Worm (Caenorhabditis elegans) whole organism, young adult: ENCODE data around the gene C02F5.5.

Experiments
- B0019.2 ChIP-seq: fragments of 200-800 bp; sonication (Bioruptor generic); conservative IDR thresholded peaks from 2 replicates; pipeline ENCODE4 v1.3.6; 2022; ENCODE audit warnings: missing genetic modification reagents, missing genetic modification characterization, missing compliant biosample characterization
- F23B12.7 ChIP-seq: sonication (generic microtip); optimal IDR thresholded peaks from 2 replicates; lab custom pipeline; 2017; ENCODE audit warnings: missing genetic modification characterization, mild to moderate bottlenecking, missing compliant biosample characterization, antibody characterized with exemption, moderate library complexity; ENCODE audit not compliant: insufficient read depth
- F37B4.10 ChIP-seq: fragments of 200-800 bp; sonication (Bioruptor generic); IDR thresholded peaks from 2 replicates; pipeline ENCODE4 v1.3.6; 2022; ENCODE audit warnings: missing genetic modification characterization, missing compliant biosample characterization
- F52B5.7 ChIP-seq: sonication (generic microtip); optimal IDR thresholded peaks from 2 replicates; lab custom pipeline; 2016; ENCODE audit warnings: mild to moderate bottlenecking, missing genetic modification characterization, missing compliant biosample characterization
- F57A8.1 ChIP-seq: fragments of 200-800 bp; sonication (Bioruptor generic); optimal IDR thresholded peaks from 2 replicates; lab custom pipeline; 2018; ENCODE audit warnings: mild to moderate bottlenecking, missing genetic modification characterization, moderate library complexity, missing compliant biosample characterization
- F57C9.4 ChIP-seq: sonication (generic microtip); optimal IDR thresholded peaks from 2 replicates; lab custom pipeline; 2017; ENCODE audit warnings: mild to moderate bottlenecking, missing genetic modification characterization, missing compliant biosample characterization
- T07F8.4 ChIP-seq: sonication (generic microtip); optimal IDR thresholded peaks from 2 replicates; lab custom pipeline; 2016; ENCODE audit warnings: mild to moderate bottlenecking, missing genetic modification characterization, moderate library complexity, missing compliant biosample characterization
- ZK185.1 ChIP-seq: sonication (generic microtip); optimal IDR thresholded peaks from 2 replicates; lab custom pipeline; 2016; ENCODE audit warnings: mild to moderate bottlenecking, missing genetic modification characterization, missing compliant biosample characterization; ENCODE audit not compliant: poor library complexity, severe bottlenecking
- attf-3 ChIP-seq: fragments of 200-800 bp; sonication (Bioruptor generic); conservative IDR thresholded peaks from 2 replicates; pipeline ENCODE4 v1.3.6; 2022; ENCODE audit warnings: missing genetic modification reagents, missing genetic modification characterization, missing compliant biosample characterization
- ceh-91 ChIP-seq: fragments of 200-800 bp; sonication (Bioruptor generic); IDR thresholded peaks from 2 replicates; pipeline ENCODE4 v1.3.6; 2022; ENCODE audit warnings: missing genetic modification reagents, missing genetic modification characterization, missing compliant biosample characterization
- die-1 ChIP-seq: sonication (generic microtip); optimal IDR thresholded peaks from 2 replicates; lab custom pipeline; 2016; ENCODE audit warnings: missing genotype, mild to moderate bottlenecking, missing genetic modification characterization, missing compliant biosample characterization
- dox-1 ChIP-seq: fragments of 200-800 bp; sonication (Bioruptor generic); IDR thresholded peaks from 2 replicates; pipeline ENCODE4 v1.3.6; 2022; ENCODE audit warnings: missing genetic modification reagents, missing genetic modification characterization, missing compliant biosample characterization
- egrh-3 ChIP-seq: fragments of 200-800 bp; sonication (Bioruptor generic); IDR thresholded peaks from 2 replicates; pipeline ENCODE4 v1.3.6; 2022; ENCODE audit warnings: missing genetic modification reagents, missing genetic modification characterization, missing compliant biosample characterization
- ekl-4 ChIP-seq: fragments of 200-800 bp; sonication (Bioruptor generic); IDR thresholded peaks from 2 replicates; pipeline ENCODE4 v1.3.6; 2022; ENCODE audit warnings: missing genetic modification reagents, missing genetic modification characterization, missing compliant biosample characterization
- ets-4 ChIP-seq: fragments of 200-800 bp; sonication (Bioruptor generic); optimal IDR thresholded peaks from 2 replicates; lab custom pipeline; 2018; ENCODE audit warnings: mild to moderate bottlenecking, missing genetic modification characterization, missing compliant biosample characterization
- hlh-12 ChIP-seq: sonication (generic microtip); optimal IDR thresholded peaks from 2 replicates; lab custom pipeline; 2016; ENCODE audit warnings: missing genetic modification characterization, missing compliant biosample characterization
- hlh-26 ChIP-seq: fragments of 200-800 bp; sonication (Bioruptor generic); conservative IDR thresholded peaks from 2 replicates; pipeline ENCODE4 v1.3.6; 2022; ENCODE audit warnings: missing genetic modification reagents, missing genetic modification characterization, missing compliant biosample characterization
- hmg-1.2 ChIP-seq: fragments of 200-800 bp; sonication (Bioruptor generic); IDR thresholded peaks from 2 replicates; pipeline ENCODE4 v1.3.6; 2022; ENCODE audit warnings: missing genetic modification reagents, missing genetic modification characterization, missing compliant biosample characterization
- lsl-1 ChIP-seq: fragments of 200-800 bp; sonication (Bioruptor generic); optimal IDR thresholded peaks from 2 replicates; lab custom pipeline; 2018; ENCODE audit warnings: mild to moderate bottlenecking, missing genetic modification characterization, moderate library complexity, missing compliant biosample characterization
- mes-4 ChIP-seq: sonication (generic microtip); optimal IDR thresholded peaks from 2 replicates; lab custom pipeline; 2016; ENCODE audit warnings: missing genotype, missing genetic modification characterization, missing compliant biosample characterization
- nhr-27 ChIP-seq: fragments of 200-800 bp; sonication (Bioruptor generic); optimal IDR thresholded peaks from 2 replicates; lab custom pipeline; 2018; ENCODE audit warnings: mild to moderate bottlenecking, missing genetic modification characterization, moderate library complexity, missing compliant biosample characterization
- pha-4 ChIP-seq: fragments of 150-350 bp; sonication (generic microtip); optimal IDR thresholded peaks from 2 replicates; lab custom pipeline; 2014; ENCODE audit warnings: missing biosample characterization, missing genetic modification reagents, missing genetic modification characterization
- rec-8 ChIP-seq, 2 experiments: sonication (generic microtip); optimal IDR thresholded peaks; 2 replicates each; lab custom pipeline; 2016; ENCODE audit warnings: mild to moderate bottlenecking in 2 of 2, missing genetic modification characterization in 2 of 2, missing genetic modification reagents in 2 of 2, missing genotype in 2 of 2, missing biosample characterization in 1 of 2, missing compliant biosample characterization in 1 of 2, moderate library complexity in 1 of 2
- repo-1 ChIP-seq: sonication (generic microtip); optimal IDR thresholded peaks from 2 replicates; lab custom pipeline; 2017; ENCODE audit warnings: mild to moderate bottlenecking, missing genetic modification characterization, missing compliant biosample characterization
- tlf-1 ChIP-seq: fragments of 200-800 bp; sonication (Bioruptor generic); optimal IDR thresholded peaks from 2 replicates; lab custom pipeline; 2018; ENCODE audit warnings: mild to moderate bottlenecking, missing genetic modification characterization, missing compliant biosample characterization
- unc-130 ChIP-seq: sonication (generic microtip); optimal IDR thresholded peaks from 2 replicates; lab custom pipeline; 2016; ENCODE audit warnings: missing genetic modification reagents, missing genetic modification characterization, missing compliant biosample characterization
- unc-62 ChIP-seq: fragments of 150-350 bp; optimal IDR thresholded peaks from 2 replicates; lab custom pipeline; 2014; ENCODE audit warnings: missing biosample characterization, missing genetic modification reagents, missing genetic modification characterization
- zfh-2 ChIP-seq: fragments of 200-800 bp; sonication (Bioruptor generic); conservative IDR thresholded peaks from 2 replicates; pipeline ENCODE4 v1.3.6; 2022; ENCODE audit warnings: missing genetic modification reagents, missing genetic modification characterization, missing compliant biosample characterization
- ztf-18 ChIP-seq: sonication (generic microtip); optimal IDR thresholded peaks from 2 replicates; lab custom pipeline; 2016; ENCODE audit warnings: missing genotype, mild to moderate bottlenecking, missing genetic modification characterization, missing compliant biosample characterization
- ztf-3 ChIP-seq: fragments of 200-800 bp; sonication (Bioruptor generic); optimal IDR thresholded peaks from 2 replicates; lab custom pipeline; 2018; ENCODE audit warnings: mild to moderate bottlenecking, missing genetic modification characterization, missing compliant biosample characterization
- ztf-6 ChIP-seq: fragments of 200-800 bp; sonication (Bioruptor generic); IDR thresholded peaks from 2 replicates; pipeline ENCODE4 v1.3.6; 2022; ENCODE audit warnings: missing genetic modification reagents, missing genetic modification characterization, missing compliant biosample characterization

C02F5.5 gene

DNA sequence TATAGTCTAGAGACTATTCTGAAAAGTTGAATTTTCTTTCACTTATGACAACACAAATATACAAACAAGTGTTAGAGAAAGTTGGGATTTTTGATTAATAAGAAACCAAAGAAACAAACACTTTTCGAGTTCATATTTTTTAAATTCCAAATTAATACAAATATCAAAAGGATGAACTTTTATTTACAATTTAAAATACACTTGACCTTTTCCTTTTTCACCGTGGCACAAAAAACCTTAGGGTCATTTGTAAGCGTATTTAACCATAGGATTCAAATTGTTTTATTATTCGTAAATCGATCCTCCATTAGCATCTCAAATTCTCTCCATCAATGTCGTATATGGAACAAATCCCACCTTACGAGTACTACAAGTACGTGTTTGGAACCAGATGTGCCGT, at the start of gene C02F5.5:
TSS of gene C02F5.5 (plus strand) at position 301 of the 400 bp plus-strand sequence.
- TF ChIP-seq F37B4.10 (no peak), tlf-1 (GFP tag; lab: Kevin White, UChicago) (no peak), hlh-12 (tag; lab: Kevin White, UChicago) (no peak), T07F8.4 (tag; lab: Kevin White, UChicago) (no peak), nhr-27 (tag; lab: Kevin White, UChicago) (no peak), hmg-1.2 (GFP tag; lab: Robert Waterston, UW) (no peak), attf-3 (GFP tag; lab: Robert Waterston, UW) (no peak), unc-62 (GFP tag; lab: Kevin White, UChicago) (no peak), ZK185.1 (tag; lab: Kevin White, UChicago) (no peak), dox-1 (GFP tag; lab: Robert Waterston, UW) (no peak), pha-4 (tag; lab: Kevin White, UChicago) (no peak), zfh-2 (no peak), F57C9.4 (tag; lab: Kevin White, UChicago) (no peak), F23B12.7 (tag; lab: Kevin White, UChicago) (no peak)

DNA sequence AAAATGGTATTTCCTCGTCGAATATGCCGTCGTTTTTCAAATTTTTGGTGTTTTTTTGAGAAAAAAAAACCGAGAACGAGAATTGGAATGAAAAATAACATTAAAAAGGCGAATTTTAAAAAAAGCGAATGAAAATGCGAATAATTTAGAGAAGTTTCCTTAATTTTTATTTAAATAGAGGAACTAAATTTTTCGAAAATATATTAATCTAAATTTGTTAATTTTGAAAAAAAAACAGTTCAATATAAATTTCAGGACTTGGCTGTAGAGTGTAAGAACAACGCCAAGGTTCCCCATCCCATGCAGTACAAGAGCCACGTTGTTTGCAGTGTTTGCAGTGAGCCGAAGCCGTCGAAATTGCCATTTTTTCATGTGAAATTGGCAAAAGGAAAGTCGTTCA, 45.5 kb upstream of the C02F5.5 start, which contains the start of gene C50C3.19:
TSS of gene C50C3.19 (plus strand) at position 301 of the 400 bp plus-strand sequence.
- TF ChIP-seq F52B5.7 (tag; lab: Kevin White, UChicago) = no peak
- TF ChIP-seq, all 124 proteins: peak for 0

DNA sequence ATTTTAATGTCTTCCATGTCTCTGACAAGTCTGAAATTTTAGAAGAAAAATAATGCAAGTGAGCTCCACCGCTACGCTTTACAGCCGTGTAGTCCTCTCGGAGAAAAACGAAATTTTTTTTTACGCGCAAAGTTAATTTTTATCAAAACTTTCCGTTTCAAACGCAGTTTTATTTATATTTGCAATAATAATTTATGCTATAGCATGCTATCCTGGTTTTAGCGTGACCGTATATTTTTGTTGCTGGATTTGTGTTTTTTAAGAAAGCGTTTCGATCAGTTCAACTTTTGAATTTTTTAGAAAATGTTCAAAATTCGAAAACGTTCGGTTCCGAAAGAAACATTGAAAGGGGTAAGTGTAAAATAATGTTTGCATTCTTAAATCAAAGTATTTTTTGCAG, 44.3 kb upstream of the C02F5.5 start, which contains the start of gene C50C3.1:
TSS of gene C50C3.1 (plus strand) at position 301 of the 400 bp plus-strand sequence.
- TF ChIP-seq hmg-1.2 (GFP tag; lab: Robert Waterston, UW) (peak; percentile 36; the same call in 1 of the 2 replicates), ztf-18 (tag; lab: Kevin White, UChicago) (no peak), ekl-4 (no peak), egrh-3 (GFP tag; lab: Robert Waterston, UW) (no peak), ets-4 (GFP tag; lab: Kevin White, UChicago) (no peak), lsl-1 (GFP tag; lab: Kevin White, UChicago) (peak; percentile 48)

DNA sequence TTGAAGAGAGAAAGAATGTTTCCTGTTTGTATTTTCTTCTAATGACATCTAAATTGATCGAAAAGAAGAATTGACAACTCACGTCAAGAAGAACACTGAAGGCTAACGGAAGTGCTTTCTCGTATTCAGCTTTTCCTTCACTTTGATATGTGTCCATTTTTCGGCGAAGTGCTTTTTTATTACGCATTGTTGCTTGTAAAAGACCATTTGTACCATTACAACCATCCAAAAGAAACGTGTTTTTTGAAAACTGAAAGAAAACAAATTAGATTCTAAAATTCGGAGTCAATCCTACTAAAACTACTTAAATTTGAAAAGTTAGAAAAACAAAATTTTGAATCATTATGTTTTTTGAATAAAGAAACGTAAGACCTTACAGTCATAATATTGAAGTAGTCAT, 36.9 kb upstream of the C02F5.5 start:
- TF ChIP-seq repo-1 (tag; lab: Kevin White, UChicago) = no peak
- no peak for TF ChIP-seq F57A8.1 (GFP tag; lab: Kevin White, UChicago)
- TF ChIP-seq ztf-6 (GFP tag; lab: Robert Waterston, UW) = no peak
- TF ChIP-seq rec-8 (tag; optimal IDR thresholded peaks at IDR 0.05; lab: Kevin White, UChicago) = no peak
- no peak for TF ChIP-seq ceh-91
- TF ChIP-seq B0019.2 (GFP tag; lab: Robert Waterston, UW) = no peak
- no peak for TF ChIP-seq hlh-26 (GFP tag; lab: Robert Waterston, UW)
- no peak for TF ChIP-seq pha-4 (tag; lab: Kevin White, UChicago)
- no peak for TF ChIP-seq unc-130
- no peak for TF ChIP-seq mes-4 (tag; lab: Kevin White, UChicago)

DNA sequence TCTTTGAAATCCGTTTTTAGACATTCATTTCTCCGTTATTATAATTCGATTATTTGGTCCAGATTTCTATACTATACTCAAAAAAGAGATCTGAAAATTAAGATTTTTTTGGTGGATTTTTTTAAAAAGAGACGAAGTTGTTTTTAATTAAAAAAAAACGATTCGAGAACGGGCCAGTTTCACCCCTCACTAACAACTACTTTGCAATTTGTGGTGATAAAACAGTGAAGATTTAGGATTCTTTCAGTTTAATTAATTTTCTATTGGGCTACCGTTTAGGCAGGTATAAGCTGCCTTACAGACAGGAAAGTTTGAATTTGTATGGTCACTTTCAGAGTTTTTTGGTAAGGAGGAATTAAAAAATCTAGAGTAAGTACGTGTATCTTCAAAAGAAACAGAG, 34.9 kb upstream of the C02F5.5 start, which contains the start of gene unc-36:
TSS of gene unc-36 (minus strand) at position 101 of the 400 bp plus-strand sequence.
- no peak for TF ChIP-seq F57C9.4 (tag; lab: Kevin White, UChicago)
- no peak for TF ChIP-seq die-1 (tag; lab: Kevin White, UChicago)
- TF ChIP-seq dox-1 (GFP tag; lab: Robert Waterston, UW) = no peak
- no peak for TF ChIP-seq ztf-3 (GFP tag; lab: Kevin White, UChicago)
